Worm (Caenorhabditis elegans) whole organism, L4 larva: ENCODE data around the gene spp-26.

Experiments
- daf-8 ChIP-seq: fragments of 200-800 bp; sonication (Bioruptor generic); IDR thresholded peaks from 2 replicates; pipeline ENCODE4 v1.3.6; 2022; ENCODE audit warnings: missing genetic modification characterization, missing compliant biosample characterization
- pha-4 ChIP-seq, 2 experiments: fragments of 150-350 bp in 1 of 2; fragments of 200-800 bp in 1 of 2; sonication (Bioruptor generic) in 1 of 2; IDR thresholded peaks in 1 of 2; optimal IDR thresholded peaks in 1 of 2; 2 replicates each; pipeline versions ENCODE4 v1.3.6 to Lab custom; 2014 to 2022; ENCODE audit warnings: missing genetic modification characterization in 2 of 2, missing genetic modification reagents in 2 of 2, missing biosample characterization in 1 of 2, missing compliant biosample characterization in 1 of 2

- TF ChIP-seq daf-8 (no peak), pha-4 (GFP tag; IDR thresholded peaks at IDR 0.05; lab: Robert Waterston, UW) (no peak), pha-4 (tag; optimal IDR thresholded peaks at IDR 0.05; lab: Kevin White, UChicago) (no peak)
These were observed 49.3 kb downstream of the spp-26 start, which contains the start of gene ubh-2 for ce11 chrV:6509717-6510116.
